Worm (Caenorhabditis elegans) whole organism, L3 larva: Measurements from ENCODE around the gene Y48G9A.9.
A peak's percentile ranks its signal among the peaks of the same experiment; 100 is the strongest.

Experiments used
- R02D3.7 ChIP-seq: fragments of 150-350 bp; optimal IDR thresholded peaks from 2 replicates; lab custom pipeline; 2014; ENCODE audit warnings: missing biosample characterization, missing genetic modification characterization
- ZK546.5 ChIP-seq: sonication (generic microtip); optimal IDR thresholded peaks from 2 replicates; lab custom pipeline; 2017; ENCODE audit warnings: missing biosample characterization, missing genetic modification characterization
- aly-2 ChIP-seq: fragments of 150-350 bp; optimal IDR thresholded peaks from 2 replicates; lab custom pipeline; 2014; ENCODE audit warnings: missing biosample characterization, missing genetic modification characterization
- ama-1 ChIP-seq: fragments of 150-350 bp; optimal IDR thresholded peaks from 2 replicates; lab custom pipeline; 2018
- ceh-16 ChIP-seq: sonication (generic microtip); optimal IDR thresholded peaks from 2 replicates; lab custom pipeline; 2017; ENCODE audit warnings: missing biosample characterization, missing genetic modification characterization
- ceh-28 ChIP-seq: fragments of 150-350 bp; optimal IDR thresholded peaks from 2 replicates; lab custom pipeline; 2014; ENCODE audit warnings: missing biosample characterization, missing genetic modification reagents, missing genetic modification characterization
- ceh-9 ChIP-seq: sonication (generic microtip); optimal IDR thresholded peaks from 2 replicates; lab custom pipeline; 2018; ENCODE audit warnings: missing biosample characterization, missing genetic modification characterization
- daf-12 ChIP-seq: fragments of 150-350 bp; optimal IDR thresholded peaks from 2 replicates; lab custom pipeline; 2014; ENCODE audit warnings: missing biosample characterization, missing genetic modification reagents, missing genetic modification characterization
- egl-27 ChIP-seq: sonication (generic microtip); optimal IDR thresholded peaks from 4 replicates; lab custom pipeline; 2017; ENCODE audit warnings: missing biosample characterization, missing genetic modification reagents, missing genetic modification characterization
- egl-5 ChIP-seq: fragments of 150-350 bp; optimal IDR thresholded peaks from 2 replicates; lab custom pipeline; 2017; ENCODE audit warnings: missing biosample characterization, missing genetic modification reagents, missing genetic modification characterization, inconsistent platforms
- elt-2 ChIP-seq: sonication (generic microtip); optimal IDR thresholded peaks from 2 replicates; lab custom pipeline; 2016; ENCODE audit warnings: missing genetic modification reagents, mild to moderate bottlenecking, missing genetic modification characterization, missing compliant biosample characterization
- elt-3 ChIP-seq, 3 experiments: fragments of 150-350 bp in 1 of 3; sonication (generic microtip) in 2 of 3; optimal IDR thresholded peaks; 2 replicates in 2 of 3; 4 replicates in 1 of 3; lab custom pipeline; 2014 to 2017; ENCODE audit warnings: missing biosample characterization in 3 of 3, missing genetic modification characterization in 3 of 3
- eor-1 ChIP-seq, 2 experiments: fragments of 150-350 bp; optimal IDR thresholded peaks; 2 replicates each; lab custom pipeline; 2014 to 2018; ENCODE audit warnings: missing biosample characterization in 2 of 2, missing genetic modification characterization in 2 of 2
- fkh-10 ChIP-seq: sonication (generic microtip); optimal IDR thresholded peaks from 2 replicates; lab custom pipeline; 2017; ENCODE audit warnings: missing biosample characterization, missing genetic modification reagents, missing genetic modification characterization
- fkh-2 ChIP-seq: fragments of 150-350 bp; optimal IDR thresholded peaks from 2 replicates; lab custom pipeline; 2014; ENCODE audit warnings: missing biosample characterization, missing genetic modification reagents, missing genetic modification characterization
- fos-1 ChIP-seq: fragments of 150-350 bp; optimal IDR thresholded peaks from 2 replicates; lab custom pipeline; 2014; ENCODE audit warnings: missing biosample characterization, missing genetic modification characterization
- hmg-11 ChIP-seq: sonication (generic microtip); optimal IDR thresholded peaks from 2 replicates; lab custom pipeline; 2016; ENCODE audit warnings: missing genetic modification characterization, missing compliant biosample characterization
- lin-15B ChIP-seq: fragments of 150-350 bp; optimal IDR thresholded peaks from 2 replicates; lab custom pipeline; 2014; ENCODE audit warnings: missing biosample characterization, missing genetic modification characterization
- lin-39 ChIP-seq: fragments of 150-350 bp; optimal IDR thresholded peaks from 2 replicates; lab custom pipeline; 2018; ENCODE audit warnings: missing biosample characterization, missing genetic modification reagents, missing genetic modification characterization
- lsy-12 ChIP-seq: sonication (generic microtip); optimal IDR thresholded peaks from 2 replicates; lab custom pipeline; 2016; ENCODE audit warnings: mild to moderate bottlenecking, missing genetic modification characterization, missing compliant biosample characterization
- mdl-1 ChIP-seq: fragments of 150-350 bp; optimal IDR thresholded peaks from 2 replicates; lab custom pipeline; 2014; ENCODE audit warnings: missing biosample characterization, missing genetic modification characterization
- mml-1 ChIP-seq: fragments of 150-350 bp; sonication (generic microtip); optimal IDR thresholded peaks from 3 replicates; lab custom pipeline; 2014; ENCODE audit warnings: missing biosample characterization, missing genetic modification characterization
- nfya-1 ChIP-seq: sonication (generic microtip); optimal IDR thresholded peaks from 2 replicates; lab custom pipeline; 2017; ENCODE audit warnings: missing genetic modification characterization, mild to moderate bottlenecking, missing compliant biosample characterization, antibody characterized with exemption, moderate library complexity; ENCODE audit not compliant: insufficient read depth
- nhr-11 ChIP-seq: fragments of 150-350 bp; optimal IDR thresholded peaks from 2 replicates; lab custom pipeline; 2014; ENCODE audit warnings: missing biosample characterization, missing genetic modification characterization
- nhr-237 ChIP-seq: fragments of 150-350 bp; optimal IDR thresholded peaks from 2 replicates; lab custom pipeline; 2014; ENCODE audit warnings: missing biosample characterization, missing genetic modification characterization
- nhr-28 ChIP-seq: fragments of 150-350 bp; optimal IDR thresholded peaks from 2 replicates; lab custom pipeline; 2014; ENCODE audit warnings: missing biosample characterization, missing genetic modification characterization
- nhr-67 ChIP-seq: fragments of 150-350 bp; optimal IDR thresholded peaks from 2 replicates; lab custom pipeline; 2014; ENCODE audit warnings: missing biosample characterization, missing genetic modification characterization
- nhr-76 ChIP-seq: fragments of 150-350 bp; sonication (generic microtip); optimal IDR thresholded peaks from 5 replicates; lab custom pipeline; 2014; ENCODE audit warnings: missing biosample characterization, missing genetic modification characterization
- nhr-77 ChIP-seq: fragments of 150-350 bp; optimal IDR thresholded peaks from 2 replicates; lab custom pipeline; 2014; ENCODE audit warnings: missing biosample characterization, missing genetic modification characterization
- pha-4 ChIP-seq: fragments of 150-350 bp; optimal IDR thresholded peaks from 2 replicates; lab custom pipeline; 2014; ENCODE audit warnings: missing biosample characterization, missing genetic modification reagents, missing genetic modification characterization
- pqm-1 ChIP-seq: fragments of 150-350 bp; optimal IDR thresholded peaks from 2 replicates; lab custom pipeline; 2017; ENCODE audit warnings: missing biosample characterization, missing genetic modification characterization, inconsistent platforms
- sea-2 ChIP-seq: fragments of 150-350 bp; sonication (generic microtip); optimal IDR thresholded peaks from 4 replicates; lab custom pipeline; 2014; ENCODE audit warnings: missing biosample characterization, missing genetic modification reagents, missing genetic modification characterization
- skn-1 ChIP-seq: fragments of 150-350 bp; optimal IDR thresholded peaks from 2 replicates; lab custom pipeline; 2014; ENCODE audit warnings: missing biosample characterization, missing genetic modification characterization
- snpc-4 ChIP-seq: fragments of 150-350 bp; optimal IDR thresholded peaks from 2 replicates; lab custom pipeline; 2014; ENCODE audit warnings: missing biosample characterization, missing genetic modification characterization
- tbx-2 ChIP-seq: sonication (generic microtip); optimal IDR thresholded peaks from 2 replicates; lab custom pipeline; 2016; ENCODE audit warnings: mild to moderate bottlenecking, missing genetic modification characterization, missing compliant biosample characterization

Y48G9A.9 gene

ce11 chrIII:2105935-2106334, 13.4 kb downstream of the Y48G9A.9 start:
- TF ChIP-seq fos-1 (tag; lab: Kevin White, UChicago) (no peak), nhr-77 (tag; lab: Kevin White, UChicago) (no peak), ZK546.5 (tag; lab: Kevin White, UChicago) (no peak), elt-3 (tag; optimal IDR thresholded peaks at IDR 0.05; lab: Kevin White, UChicago) (no peak), R02D3.7 (tag; lab: Kevin White, UChicago) (no peak), ceh-9 (tag; lab: Kevin White, UChicago) (no peak), skn-1 (no peak), egl-27 (no peak), ceh-16 (tag; lab: Kevin White, UChicago) (no peak), pha-4 (no peak), nhr-76 (tag; lab: Kevin White, UChicago) (no peak), mdl-1 (no peak), fkh-10 (GFP tag; lab: Kevin White, UChicago) (no peak), pqm-1 (tag; lab: Kevin White, UChicago) (no peak), mml-1 (no peak)

- TF ChIP-seq fkh-2 (tag; lab: Kevin White, UChicago): no peak
- no peak for TF ChIP-seq ama-1
- no peak for TF ChIP-seq nhr-237 (tag; lab: Kevin White, UChicago)
- no peak for TF ChIP-seq egl-27
- TF ChIP-seq R02D3.7 (tag; lab: Kevin White, UChicago): no peak
- no peak for TF ChIP-seq nfya-1 (tag; lab: Kevin White, UChicago)
- no peak for TF ChIP-seq daf-12 (tag; lab: Kevin White, UChicago)
- no peak for TF ChIP-seq eor-1 (tag; optimal IDR thresholded peaks at IDR 0.05; lab: Kevin White, UChicago)
Observed at ce11 chrIII:2110249-2110648, 17.7 kb downstream of the Y48G9A.9 start, which contains the start of gene Y48G9A.7. TSS of gene Y48G9A.7 (plus strand) at chrIII:2110549.

ce11 chrIII:2111376-2111775, 18.9 kb downstream of the Y48G9A.9 start:
- TF ChIP-seq egl-5 (tag; lab: Kevin White, UChicago) (no peak), aly-2 (tag; lab: Kevin White, UChicago) (no peak), lin-15B (tag; lab: Kevin White, UChicago) (no peak), fkh-2 (tag; lab: Kevin White, UChicago) (no peak)
- TF ChIP-seq, all 47 proteins: peak for 0

- TF ChIP-seq skn-1 (no peak), nhr-67 (tag; lab: Kevin White, UChicago) (no peak)
- TF ChIP-seq, all 47 proteins: peak for 0
Observed at ce11 chrIII:2112009-2112408, 19.5 kb downstream of the Y48G9A.9 start.

ce11 chrIII:2112601-2113176, 20.2 kb downstream of the Y48G9A.9 start:
- no peak for TF ChIP-seq nhr-28
- TF ChIP-seq nhr-11 (tag; lab: Kevin White, UChicago): no peak
- TF ChIP-seq skn-1: no peak
- TF ChIP-seq ceh-28: peak; percentile 99
- TF ChIP-seq lin-39: no peak
- TF ChIP-seq elt-3 (tag; optimal IDR thresholded peaks at IDR 0.05; lab: Kevin White, UChicago): no peak
- TF ChIP-seq hmg-11 (tag; lab: Kevin White, UChicago): no peak
- no peak for TF ChIP-seq ama-1

- no peak for TF ChIP-seq mml-1
- TF ChIP-seq ceh-28: peak; percentile 54
- no peak for TF ChIP-seq ZK546.5 (tag; lab: Kevin White, UChicago)
- TF ChIP-seq ama-1: no peak
Observed at ce11 chrIII:2115322-2115721, 22.8 kb downstream of the Y48G9A.9 start.

- no peak for TF ChIP-seq skn-1
- TF ChIP-seq nhr-11 (tag; lab: Kevin White, UChicago): no peak
- TF ChIP-seq elt-3 (tag; optimal IDR thresholded peaks at IDR 0.05; lab: Kevin White, UChicago): no peak
- TF ChIP-seq lin-39: no peak
- no peak for TF ChIP-seq lsy-12 (tag; lab: Kevin White, UChicago)
- TF ChIP-seq sea-2: no peak
- no peak for TF ChIP-seq tbx-2 (tag; lab: Kevin White, UChicago)
- no peak for TF ChIP-seq hmg-11 (tag; lab: Kevin White, UChicago)
- no peak for TF ChIP-seq nhr-76 (tag; lab: Kevin White, UChicago)
- no peak for TF ChIP-seq nhr-237 (tag; lab: Kevin White, UChicago)
- TF ChIP-seq elt-2 (tag; lab: Kevin White, UChicago): no peak
- TF ChIP-seq R02D3.7 (tag; lab: Kevin White, UChicago): no peak
- no peak for TF ChIP-seq snpc-4 (tag; lab: Kevin White, UChicago)
- TF ChIP-seq, all 47 proteins: peak for 0
Observed at ce11 chrIII:2116797-2117196, 24.3 kb downstream of the Y48G9A.9 start, which contains the start of gene Y48G9A.11. TSS of gene Y48G9A.11 (minus strand) at chrIII:2116897.
